Worm (Caenorhabditis elegans): ENCODE results near the gene irld-12.

DNA sequence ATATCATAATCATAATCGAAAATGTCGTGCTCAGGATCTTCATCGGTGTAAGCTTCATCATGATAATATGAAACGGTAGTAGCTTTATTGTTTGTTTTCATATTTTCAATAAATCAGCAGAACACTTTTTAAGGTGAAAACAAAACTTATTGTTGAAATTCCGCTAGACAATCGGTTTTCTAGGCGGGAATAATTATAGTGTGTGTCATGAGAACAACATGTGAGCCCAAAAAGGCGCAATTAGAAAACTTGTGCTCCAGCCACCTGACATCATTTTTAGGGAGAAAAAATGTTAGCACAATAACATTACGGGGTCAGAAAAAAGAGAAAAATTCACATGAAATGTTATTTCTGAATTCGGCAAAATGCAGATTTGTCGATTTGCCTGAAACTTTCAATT, 13.0 kb upstream of the irld-12 start, which contains the start of gene srw-8:
- TF ChIP-seq mab-9 (GFP tag; IDR thresholded peaks at IDR 0.05) (no peak), fkh-10 (GFP tag; optimal IDR thresholded peaks at IDR 0.05) (no peak), mep-1 (tag; optimal IDR thresholded peaks at IDR 0.05) (no peak), fos-1 (tag; optimal IDR thresholded peaks at IDR 0.05) (no peak), snu-23 (GFP tag; optimal IDR thresholded peaks at IDR 0.05) (no peak), nhr-12 (tag; optimal IDR thresholded peaks at IDR 0.05) (no peak), nhr-77 (tag; optimal IDR thresholded peaks at IDR 0.05) (no peak), ceh-63 (GFP tag; optimal IDR thresholded peaks at IDR 0.05) (no peak), nhr-76 (tag; optimal IDR thresholded peaks at IDR 0.05) (no peak), ceh-82 (tag; optimal IDR thresholded peaks at IDR 0.05) (no peak)
